Worm (Caenorhabditis elegans): ENCODE results near the gene C18A3.7.

C18A3.7 gene

DNA sequence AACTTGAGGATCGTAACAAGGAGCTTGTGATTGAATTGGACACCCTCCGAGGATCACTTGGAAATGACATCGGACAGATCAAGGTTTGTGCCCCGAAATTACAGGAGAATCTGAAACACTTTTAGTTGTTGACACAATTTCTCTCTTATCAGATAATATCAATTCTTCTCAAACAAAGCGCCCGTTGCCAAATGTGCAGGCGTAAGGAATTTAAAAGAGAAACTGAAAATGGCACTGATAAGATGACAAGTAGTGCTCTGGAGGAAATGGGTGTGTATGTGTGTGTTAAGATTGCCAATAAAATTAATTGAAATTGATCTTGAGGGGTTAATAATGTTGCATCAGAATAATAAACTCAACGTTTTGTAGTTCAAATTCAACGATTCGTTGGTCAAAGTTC, 21.1 kb upstream of the C18A3.7 start (continued):
- TF ChIP-seq dpl-1 (GFP tag; optimal IDR thresholded peaks at IDR 0.05) (no peak), nhr-28 (tag; optimal IDR thresholded peaks at IDR 0.05) (peak; percentile 85), snpc-1.2 (GFP tag; IDR thresholded peaks at IDR 0.05) (no peak), lin-39 (tag; optimal IDR thresholded peaks at IDR 0.05) (no peak), nhr-102 (tag; optimal IDR thresholded peaks at IDR 0.05) (no peak), pqm-1 (tag; optimal IDR thresholded peaks at IDR 0.05) (peak; percentile 92), nhr-48 (tag; optimal IDR thresholded peaks at IDR 0.05) (no peak), cey-2 (tag; optimal IDR thresholded peaks at IDR 0.05; ENCODE audit: borderline replicate concordance, insufficient read depth) (no peak), gei-8 (GFP tag; optimal IDR thresholded peaks at IDR 0.05) (no peak), hlh-30 (tag; optimal IDR thresholded peaks at IDR 0.05; ENCODE audit: insufficient read depth) (no peak), lin-29 (GFP tag; IDR thresholded peaks at IDR 0.05) (no peak), aly-2 (tag; optimal IDR thresholded peaks at IDR 0.05) (no peak), jun-1 (tag; optimal IDR thresholded peaks at IDR 0.05) (no peak), tag-97 (GFP tag; IDR thresholded peaks at IDR 0.05) (no peak), nhr-10 (tag; optimal IDR thresholded peaks at IDR 0.05) (no peak), lin-1 (GFP tag; IDR thresholded peaks at IDR 0.05) (0 out of 2 replicates have a peak, but pooled peaks have one; percentile 23), nhr-76 (tag; optimal IDR thresholded peaks at IDR 0.05) (no peak), T20F7.1 (GFP tag; optimal IDR thresholded peaks at IDR 0.05) (no peak), madf-9 (GFP tag; conservative IDR thresholded peaks at IDR 0.05) (no peak), fos-1 (tag; optimal IDR thresholded peaks at IDR 0.05) (no peak), ama-1 (optimal IDR thresholded peaks at IDR 0.05) (peak; percentile 8), ztf-11 (tag; optimal IDR thresholded peaks at IDR 0.05) (no peak), attf-4 (tag; optimal IDR thresholded peaks at IDR 0.05) (no peak), R02D3.7 (tag; optimal IDR thresholded peaks at IDR 0.05) (no peak), nhr-237 (tag; optimal IDR thresholded peaks at IDR 0.05) (no peak), nhr-41 (GFP tag; IDR thresholded peaks at IDR 0.05) (no peak), mxl-2 (GFP tag; conservative IDR thresholded peaks at IDR 0.05) (no peak), sdz-12 (GFP tag; optimal IDR thresholded peaks at IDR 0.05) (no peak), tra-1 (GFP tag; IDR thresholded peaks at IDR 0.05) (0 out of 2 replicates have a peak, but pooled peaks have one; percentile 49), unc-39 (tag; optimal IDR thresholded peaks at IDR 0.05) (no peak), zip-2 (tag; optimal IDR thresholded peaks at IDR 0.05) (no peak), F26F4.8 (GFP tag; conservative IDR thresholded peaks at IDR 0.05) (no peak), mxl-3 (GFP tag; optimal IDR thresholded peaks at IDR 0.05) (peak; percentile 17), F10B5.3 (tag; optimal IDR thresholded peaks at IDR 0.05) (no peak), F37D6.2 (tag; optimal IDR thresholded peaks at IDR 0.05) (no peak), Y75B8A.6 (GFP tag; IDR thresholded peaks at IDR 0.05) (no peak), snpc-4 (tag; optimal IDR thresholded peaks at IDR 0.05) (no peak), nhr-77 (tag; optimal IDR thresholded peaks at IDR 0.05) (peak; percentile 69), skn-1 (tag; optimal IDR thresholded peaks at IDR 0.05) (no peak), hmg-1.1 (GFP tag; IDR thresholded peaks at IDR 0.05) (no peak), dmd-8 (GFP tag; IDR thresholded peaks at IDR 0.05) (no peak), Y48G9A.11 (GFP tag; IDR thresholded peaks at IDR 0.05) (no peak), duxl-1 (tag; optimal IDR thresholded peaks at IDR 0.05; ENCODE audit: poor library complexity) (no peak), set-16 (GFP tag; IDR thresholded peaks at IDR 0.05) (no peak), mdt-29 (GFP tag; IDR thresholded peaks at IDR 0.05) (no peak), T26A8.4 (GFP tag; IDR thresholded peaks at IDR 0.05) (no peak), hlh-11 (tag; optimal IDR thresholded peaks at IDR 0.05) (peak; percentile 60), nhr-111 (GFP tag; optimal IDR thresholded peaks at IDR 0.05) (no peak), ZK546.5 (tag; optimal IDR thresholded peaks at IDR 0.05) (no peak)
